Worm (Caenorhabditis elegans) whole organism, mixed stage, embryonic: ENCODE measurements around the gene inx-18.

Experiments
- M03D4.4 ChIP-seq: sonication (generic microtip); optimal IDR thresholded peaks from 2 replicates; lab custom pipeline; 2017; ENCODE audit warnings: mild to moderate bottlenecking, missing genetic modification characterization, missing compliant biosample characterization
- bed-3 ChIP-seq: fragments of 200-800 bp; sonication (Bioruptor generic); optimal IDR thresholded peaks from 3 replicates; lab custom pipeline; 2018; ENCODE audit warnings: mild to moderate bottlenecking, missing genetic modification characterization, moderate library complexity, missing compliant biosample characterization
- blmp-1 ChIP-seq: fragments of 150-350 bp; optimal IDR thresholded peaks from 2 replicates; lab custom pipeline; 2014; ENCODE audit warnings: missing biosample characterization, missing genetic modification characterization
- ceh-39 ChIP-seq: fragments of 150-350 bp; optimal IDR thresholded peaks from 2 replicates; lab custom pipeline; 2014; ENCODE audit warnings: missing biosample characterization, missing genetic modification characterization
- ceh-43 ChIP-seq: fragments of 200-800 bp; sonication (Bioruptor generic); optimal IDR thresholded peaks from 2 replicates; lab custom pipeline; 2018; ENCODE audit warnings: mild to moderate bottlenecking, missing genetic modification characterization, moderate library complexity, missing compliant biosample characterization
- ceh-83 ChIP-seq: fragments of 200-800 bp; sonication (Bioruptor generic); optimal IDR thresholded peaks from 2 replicates; lab custom pipeline; 2018; ENCODE audit warnings: mild to moderate bottlenecking, missing genetic modification characterization, missing compliant biosample characterization
- ces-1 ChIP-seq: fragments of 150-350 bp; optimal IDR thresholded peaks from 2 replicates; lab custom pipeline; 2014; ENCODE audit warnings: missing biosample characterization, missing genetic modification reagents, missing genetic modification characterization
- drap-1 ChIP-seq: fragments of 200-800 bp; sonication (Bioruptor generic); optimal IDR thresholded peaks from 3 replicates; lab custom pipeline; 2018; ENCODE audit warnings: mild to moderate bottlenecking, missing genetic modification characterization, missing compliant biosample characterization
- elt-1 ChIP-seq: sonication (generic microtip); optimal IDR thresholded peaks from 2 replicates; lab custom pipeline; 2017; ENCODE audit warnings: missing genetic modification characterization, mild to moderate bottlenecking, missing compliant biosample characterization, antibody characterized with exemption, moderate library complexity, borderline replicate concordance; ENCODE audit not compliant: insufficient read depth
- elt-3 ChIP-seq: fragments of 150-350 bp; optimal IDR thresholded peaks from 2 replicates; lab custom pipeline; 2014; ENCODE audit warnings: missing biosample characterization, missing genetic modification characterization
- flh-1 ChIP-seq: fragments of 200-800 bp; sonication (Bioruptor generic); optimal IDR thresholded peaks from 2 replicates; lab custom pipeline; 2018; ENCODE audit warnings: mild to moderate bottlenecking, missing genetic modification characterization, moderate library complexity, missing compliant biosample characterization
- hlh-1 ChIP-seq: fragments of 150-350 bp; optimal IDR thresholded peaks from 2 replicates; lab custom pipeline; 2014; ENCODE audit warnings: missing biosample characterization, missing genetic modification reagents, missing genetic modification characterization
- lin-13 ChIP-seq: fragments of 150-350 bp; optimal IDR thresholded peaks from 2 replicates; lab custom pipeline; 2014; ENCODE audit warnings: missing biosample characterization, missing genetic modification characterization
- lin-32 ChIP-seq: fragments of 200-800 bp; sonication (Bioruptor generic); optimal IDR thresholded peaks from 2 replicates; lab custom pipeline; 2018; ENCODE audit warnings: mild to moderate bottlenecking, missing genetic modification characterization, missing compliant biosample characterization
- lsy-2 ChIP-seq: fragments of 150-350 bp; optimal IDR thresholded peaks from 2 replicates; lab custom pipeline; 2014; ENCODE audit warnings: missing biosample characterization, missing genetic modification characterization
- mab-5 ChIP-seq: fragments of 150-350 bp; optimal IDR thresholded peaks from 2 replicates; lab custom pipeline; 2014; ENCODE audit warnings: missing biosample characterization, missing genetic modification characterization
- mls-2 ChIP-seq: sonication (generic microtip); optimal IDR thresholded peaks from 2 replicates; lab custom pipeline; 2016; ENCODE audit warnings: mild to moderate bottlenecking, missing genetic modification characterization, moderate library complexity, missing compliant biosample characterization
- nhr-2 ChIP-seq: fragments of 150-350 bp; optimal IDR thresholded peaks from 2 replicates; lab custom pipeline; 2014; ENCODE audit warnings: missing biosample characterization, missing genetic modification characterization
- nhr-28 ChIP-seq: fragments of 150-350 bp; optimal IDR thresholded peaks from 2 replicates; lab custom pipeline; 2014; ENCODE audit warnings: missing biosample characterization, missing genetic modification characterization
- nhr-76 ChIP-seq: sonication (generic microtip); optimal IDR thresholded peaks from 2 replicates; lab custom pipeline; 2017; ENCODE audit warnings: missing biosample characterization, missing genetic modification characterization
- sem-2 ChIP-seq: fragments of 200-800 bp; sonication (Bioruptor generic); optimal IDR thresholded peaks from 2 replicates; lab custom pipeline; 2018; ENCODE audit warnings: mild to moderate bottlenecking, missing genetic modification characterization, missing compliant biosample characterization
- snpc-4 ChIP-seq: fragments of 150-350 bp; optimal IDR thresholded peaks from 2 replicates; lab custom pipeline; 2014; ENCODE audit warnings: missing biosample characterization, missing genetic modification characterization
- sptf-1 ChIP-seq: sonication (generic microtip); optimal IDR thresholded peaks from 2 replicates; lab custom pipeline; 2017; ENCODE audit warnings: mild to moderate bottlenecking, missing genetic modification characterization, moderate library complexity, missing compliant biosample characterization
- tbx-8 ChIP-seq: fragments of 200-800 bp; sonication (Bioruptor generic); optimal IDR thresholded peaks from 2 replicates; lab custom pipeline; 2018; ENCODE audit warnings: mild to moderate bottlenecking, missing genetic modification characterization, moderate library complexity, missing compliant biosample characterization
- unc-120 ChIP-seq: sonication (generic microtip); optimal IDR thresholded peaks from 2 replicates; lab custom pipeline; 2017; ENCODE audit warnings: missing genetic modification characterization, missing compliant biosample characterization; ENCODE audit not compliant: poor library complexity, severe bottlenecking
- unc-39 ChIP-seq: fragments of 150-350 bp; optimal IDR thresholded peaks from 2 replicates; lab custom pipeline; 2014; ENCODE audit warnings: missing biosample characterization, missing genetic modification characterization
- unc-62 ChIP-seq: fragments of 150-350 bp; optimal IDR thresholded peaks from 2 replicates; lab custom pipeline; 2014; ENCODE audit warnings: missing biosample characterization, missing genetic modification reagents, missing genetic modification characterization
- zip-8 ChIP-seq: fragments of 150-350 bp; optimal IDR thresholded peaks from 2 replicates; lab custom pipeline; 2014; ENCODE audit warnings: missing biosample characterization, missing genetic modification characterization
- ztf-11 ChIP-seq: fragments of 150-350 bp; optimal IDR thresholded peaks from 2 replicates; lab custom pipeline; 2014; ENCODE audit warnings: missing biosample characterization, missing genetic modification characterization

inx-18 gene

DNA sequence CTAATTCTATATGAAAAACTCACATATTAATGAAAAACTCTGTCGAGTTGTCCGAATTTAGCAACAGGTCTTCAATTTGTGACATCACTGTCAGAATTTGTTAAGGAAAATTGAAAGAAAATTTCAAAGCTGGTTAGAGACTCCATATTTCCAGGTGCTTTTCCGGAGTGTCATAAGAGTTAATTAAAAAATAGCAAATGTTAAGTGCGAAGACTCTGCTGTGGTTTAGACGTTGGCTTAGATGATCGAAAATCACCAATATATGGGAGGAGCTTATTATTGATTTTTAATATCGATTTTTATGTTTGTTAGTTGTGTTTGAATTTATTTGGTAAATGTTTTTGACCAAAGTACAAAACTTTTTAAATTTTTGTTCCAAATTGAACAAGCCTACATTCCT is 18.4 kb upstream of the inx-18 start, which contains the start of gene C18H7.12:
TSS of gene C18H7.12 (minus strand) at position 101 of the 400 bp plus-strand sequence.
- TF ChIP-seq ceh-39 (tag; lab: Kevin White, UChicago) (no peak), drap-1 (GFP tag; lab: Kevin White, UChicago) (no peak)
- TF ChIP-seq, all 35 proteins: peak for 0

- TF ChIP-seq nhr-76 (tag; lab: Kevin White, UChicago) (no peak), tbx-8 (GFP tag; lab: Kevin White, UChicago) (no peak), hlh-1 (no peak), mls-2 (tag; lab: Kevin White, UChicago) (no peak), ztf-11 (tag; lab: Kevin White, UChicago) (no peak)
Measured at ce11 chrIV:592382-592781, 13.8 kb upstream of the inx-18 start, which contains the start of gene C18H7.6. Gene C18H7.6 (minus strand): TSS chrIV:592485.

- TF ChIP-seq ces-1 = no peak
- TF ChIP-seq unc-62 = no peak
- no peak for TF ChIP-seq elt-1 (tag; lab: Kevin White, UChicago)
- TF ChIP-seq snpc-4 = no peak
- no peak for TF ChIP-seq ztf-11 (tag; lab: Kevin White, UChicago)
- TF ChIP-seq mls-2 (tag; lab: Kevin White, UChicago) = no peak
- TF ChIP-seq nhr-76 (tag; lab: Kevin White, UChicago) = no peak
- TF ChIP-seq lin-13 (tag; lab: Kevin White, UChicago) = no peak
- no peak for TF ChIP-seq lin-32 (GFP tag; lab: Kevin White, UChicago)
- no peak for TF ChIP-seq unc-120
- TF ChIP-seq lsy-2 (tag; lab: Kevin White, UChicago) = no peak
- no peak for TF ChIP-seq sptf-1 (tag; lab: Kevin White, UChicago)
Measured at ce11 chrIV:593029-593428, 13.1 kb upstream of the inx-18 start, which contains the start of gene C18H7.4. Gene C18H7.4 (plus strand): TSS chrIV:593329.

DNA sequence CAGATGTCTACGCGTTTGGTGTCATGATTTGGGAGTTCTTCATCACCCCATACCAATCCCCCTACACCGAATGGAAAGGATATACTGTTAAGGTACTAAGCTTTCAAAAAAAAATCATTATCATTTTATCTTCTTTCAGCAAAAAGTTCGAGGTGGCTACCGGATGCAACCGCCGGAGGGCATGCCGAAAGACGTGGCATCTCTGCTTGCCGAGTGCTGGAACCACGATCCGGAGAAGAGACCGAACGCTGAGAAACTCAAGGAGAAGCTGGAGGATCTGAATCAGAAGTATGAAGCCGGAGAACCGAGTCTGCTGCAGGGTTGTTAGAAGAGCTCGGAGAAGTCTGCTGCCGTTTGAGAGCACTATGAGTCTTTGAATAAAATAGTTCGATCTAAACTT is 11.3 kb upstream of the inx-18 start:
- no peak for TF ChIP-seq elt-3 (tag; lab: Kevin White, UChicago)
- no peak for TF ChIP-seq mls-2 (tag; lab: Kevin White, UChicago)
- no peak for TF ChIP-seq lin-13 (tag; lab: Kevin White, UChicago)
- TF ChIP-seq lin-32 (GFP tag; lab: Kevin White, UChicago) = no peak
- no peak for TF ChIP-seq mab-5 (tag; lab: Kevin White, UChicago)
- TF ChIP-seq ztf-11 (tag; lab: Kevin White, UChicago) = no peak
- no peak for TF ChIP-seq drap-1 (GFP tag; lab: Kevin White, UChicago)
- TF ChIP-seq sptf-1 (tag; lab: Kevin White, UChicago) = no peak
- no peak for TF ChIP-seq unc-39 (tag; lab: Kevin White, UChicago)
- TF ChIP-seq nhr-2 (tag; lab: Kevin White, UChicago) = no peak
- no peak for TF ChIP-seq M03D4.4 (tag; lab: Kevin White, UChicago)
- TF ChIP-seq ceh-43 = no peak

- TF ChIP-seq M03D4.4 (tag; lab: Kevin White, UChicago) = no peak
- no peak for TF ChIP-seq flh-1
- no peak for TF ChIP-seq bed-3 (GFP tag; lab: Kevin White, UChicago)
- no peak for TF ChIP-seq snpc-4
- TF ChIP-seq ceh-83 (GFP tag; lab: Kevin White, UChicago) = no peak
- TF ChIP-seq mab-5 (tag; lab: Kevin White, UChicago) = no peak
- no peak for TF ChIP-seq nhr-2 (tag; lab: Kevin White, UChicago)
Measured at ce11 chrIV:596292-596952, 9.7 kb upstream of the inx-18 start, which contains the start of the genes C18H7.7 and C18H7.11. Gene C18H7.7 (minus strand): TSS chrIV:596392. Gene C18H7.11 (plus strand): TSS chrIV:596902.

- TF ChIP-seq bed-3 (GFP tag; lab: Kevin White, UChicago) (no peak), snpc-4 (no peak), tbx-8 (GFP tag; lab: Kevin White, UChicago) (no peak), zip-8 (tag; lab: Kevin White, UChicago) (no peak), blmp-1 (tag; lab: Kevin White, UChicago) (no peak), unc-39 (tag; lab: Kevin White, UChicago) (no peak), lin-13 (tag; lab: Kevin White, UChicago) (no peak), sem-2 (GFP tag; lab: Kevin White, UChicago) (no peak), elt-3 (tag; lab: Kevin White, UChicago) (no peak), nhr-28 (tag; lab: Kevin White, UChicago) (no peak), nhr-2 (tag; lab: Kevin White, UChicago) (no peak), unc-120 (no peak), nhr-76 (tag; lab: Kevin White, UChicago) (no peak), M03D4.4 (tag; lab: Kevin White, UChicago) (no peak)
Measured at ce11 chrIV:601595-601994, 4.6 kb upstream of the inx-18 start, which contains the start of gene srt-59. Gene srt-59 (minus strand): TSS chrIV:601695.
